Worm (Caenorhabditis elegans) whole organism, L4 larva: ENCODE results near the gene hum-5.

Source experiments
- F37D6.2 ChIP-seq: sonication (generic microtip); optimal IDR thresholded peaks from 2 replicates; lab custom pipeline; 2016; ENCODE audit warnings: mild to moderate bottlenecking, missing genetic modification characterization, missing compliant biosample characterization
- F44E2.7 ChIP-seq: fragments of 200-800 bp; sonication (Bioruptor generic); IDR thresholded peaks from 2 replicates; pipeline ENCODE4 v2.1.2; 2022; ENCODE audit warnings: missing genetic modification characterization, missing compliant biosample characterization
- R02D3.7 ChIP-seq: fragments of 150-350 bp; sonication (generic microtip); optimal IDR thresholded peaks from 3 replicates; lab custom pipeline; 2014; ENCODE audit warnings: missing biosample characterization, missing genetic modification characterization
- ZK337.2 ChIP-seq: fragments of 200-800 bp; sonication (Bioruptor generic); IDR thresholded peaks from 2 replicates; pipeline ENCODE4 v1.3.6; 2022; ENCODE audit warnings: missing genetic modification reagents, missing genetic modification characterization, missing compliant biosample characterization
- ZK546.5 ChIP-seq, 2 experiments: sonication (generic microtip); optimal IDR thresholded peaks; 2 replicates each; lab custom pipeline; 2017; ENCODE audit warnings: missing biosample characterization in 2 of 2, missing genetic modification characterization in 2 of 2
- aha-1 ChIP-seq: fragments of 150-350 bp; peaks from one replicate; lab custom pipeline; 2014; ENCODE audit warnings: missing biosample characterization, missing genetic modification characterization
- ama-1 ChIP-seq: fragments of 150-350 bp; optimal IDR thresholded peaks from 2 replicates; lab custom pipeline; 2014; ENCODE audit warnings: inconsistent platforms, mixed read lengths
- ceh-20 ChIP-seq: fragments of 200-800 bp; sonication (Bioruptor generic); IDR thresholded peaks from 2 replicates; pipeline ENCODE4 v1.3.6; 2022; ENCODE audit warnings: missing genetic modification reagents, missing genetic modification characterization, missing compliant biosample characterization
- ceh-28 ChIP-seq: fragments of 150-350 bp; optimal IDR thresholded peaks from 2 replicates; lab custom pipeline; 2014; ENCODE audit warnings: missing biosample characterization, missing genetic modification reagents, missing genetic modification characterization
- ceh-44 ChIP-seq: fragments of 200-800 bp; sonication (Bioruptor generic); IDR thresholded peaks from 2 replicates; pipeline ENCODE4 v1.3.6; 2022; ENCODE audit warnings: missing genetic modification reagents, missing genetic modification characterization, missing compliant biosample characterization
- ceh-62 ChIP-seq: sonication (generic microtip); optimal IDR thresholded peaks from 2 replicates; lab custom pipeline; 2017; ENCODE audit warnings: missing biosample characterization, missing genetic modification characterization
- ces-1 ChIP-seq: fragments of 150-350 bp; sonication (generic microtip); optimal IDR thresholded peaks from 4 replicates; lab custom pipeline; 2014; ENCODE audit warnings: missing biosample characterization, missing genetic modification reagents, missing genetic modification characterization
- ctbp-1 ChIP-seq: fragments of 200-800 bp; sonication (Bioruptor generic); IDR thresholded peaks from 2 replicates; pipeline ENCODE4 v1.3.6; 2022; ENCODE audit warnings: missing genetic modification reagents, missing genetic modification characterization, missing compliant biosample characterization
- daf-12 ChIP-seq: fragments of 150-350 bp; optimal IDR thresholded peaks from 2 replicates; lab custom pipeline; 2014; ENCODE audit warnings: missing biosample characterization, missing genetic modification reagents, missing genetic modification characterization
- daf-16 ChIP-seq, 3 experiments: sonication (generic microtip); optimal IDR thresholded peaks; 2 replicates each; lab custom pipeline; 2016 to 2017; ENCODE audit warnings: missing genetic modification characterization in 3 of 3, missing genetic modification reagents in 3 of 3, mild to moderate bottlenecking in 2 of 3, missing compliant biosample characterization in 2 of 3, missing biosample characterization in 1 of 3, moderate library complexity in 1 of 3
- daf-8 ChIP-seq: fragments of 200-800 bp; sonication (Bioruptor generic); IDR thresholded peaks from 2 replicates; pipeline ENCODE4 v1.3.6; 2022; ENCODE audit warnings: missing genetic modification characterization, missing compliant biosample characterization
- dve-1 ChIP-seq: sonication (generic microtip); optimal IDR thresholded peaks from 2 replicates; lab custom pipeline; 2017; ENCODE audit warnings: antibody characterized with exemption, mild to moderate bottlenecking, missing genetic modification characterization, missing compliant biosample characterization; ENCODE audit not compliant: insufficient read depth
- fkh-10 ChIP-seq: fragments of 150-350 bp; optimal IDR thresholded peaks from 2 replicates; lab custom pipeline; 2014; ENCODE audit warnings: missing biosample characterization, missing genetic modification reagents, missing genetic modification characterization
- hif-1 ChIP-seq, 2 experiments: sonication (generic microtip); optimal IDR thresholded peaks; 2 replicates each; lab custom pipeline; 2016 to 2017; ENCODE audit warnings: missing compliant biosample characterization in 2 of 2, missing genetic modification characterization in 2 of 2, missing genetic modification reagents in 2 of 2, missing genotype in 2 of 2, mild to moderate bottlenecking in 1 of 2
- hmg-1.1 ChIP-seq: fragments of 200-800 bp; sonication (Bioruptor generic); IDR thresholded peaks from 2 replicates; pipeline ENCODE4 v1.3.6; 2022; ENCODE audit warnings: missing genetic modification reagents, missing genetic modification characterization, missing compliant biosample characterization
- jun-1 ChIP-seq: fragments of 150-350 bp; optimal IDR thresholded peaks from 2 replicates; lab custom pipeline; 2014; ENCODE audit warnings: missing biosample characterization, missing genetic modification reagents, missing genetic modification characterization
- lim-7 ChIP-seq: fragments of 200-800 bp; sonication (Bioruptor generic); IDR thresholded peaks from 2 replicates; pipeline ENCODE4 v1.3.6; 2022; ENCODE audit warnings: missing genetic modification characterization, missing compliant biosample characterization
- lin-13 ChIP-seq: fragments of 150-350 bp; optimal IDR thresholded peaks from 2 replicates; lab custom pipeline; 2014; ENCODE audit warnings: missing biosample characterization, missing genetic modification reagents, missing genetic modification characterization
- lin-15B ChIP-seq: fragments of 150-350 bp; sonication (generic microtip); optimal IDR thresholded peaks from 3 replicates; lab custom pipeline; 2014; ENCODE audit warnings: missing biosample characterization, missing genetic modification characterization
- lin-39 ChIP-seq: fragments of 150-350 bp; optimal IDR thresholded peaks from 2 replicates; lab custom pipeline; 2014; ENCODE audit warnings: missing biosample characterization, missing genetic modification reagents, missing genetic modification characterization
- lir-3 ChIP-seq: sonication (generic microtip); optimal IDR thresholded peaks from 2 replicates; lab custom pipeline; 2016; ENCODE audit warnings: mild to moderate bottlenecking, missing genetic modification characterization, missing compliant biosample characterization
- madf-9 ChIP-seq: fragments of 200-800 bp; sonication (Bioruptor generic); conservative IDR thresholded peaks from 2 replicates; pipeline ENCODE4 v1.3.6; 2022; ENCODE audit warnings: missing genetic modification reagents, missing genetic modification characterization, missing compliant biosample characterization
- mes-2 ChIP-seq: sonication (generic microtip); optimal IDR thresholded peaks from 2 replicates; lab custom pipeline; 2016; ENCODE audit warnings: missing genotype, mild to moderate bottlenecking, missing genetic modification characterization, missing compliant biosample characterization; ENCODE audit not compliant: poor library complexity, severe bottlenecking
- mxl-2 ChIP-seq: fragments of 200-800 bp; sonication (Bioruptor generic); conservative IDR thresholded peaks from 2 replicates; pipeline ENCODE4 v1.3.6; 2022; ENCODE audit warnings: missing genetic modification reagents, missing genetic modification characterization, missing compliant biosample characterization
- mxl-3 ChIP-seq: fragments of 200-800 bp; sonication (Bioruptor generic); optimal IDR thresholded peaks from 2 replicates; lab custom pipeline; 2018; ENCODE audit warnings: mild to moderate bottlenecking, missing genetic modification characterization, missing compliant biosample characterization
- nhr-10 ChIP-seq: fragments of 150-350 bp; optimal IDR thresholded peaks from 2 replicates; lab custom pipeline; 2014; ENCODE audit warnings: missing biosample characterization, missing genetic modification characterization
- nhr-11 ChIP-seq: fragments of 150-350 bp; optimal IDR thresholded peaks from 2 replicates; lab custom pipeline; 2014; ENCODE audit warnings: missing biosample characterization, missing genetic modification characterization
- nhr-25 ChIP-seq: sonication (generic microtip); optimal IDR thresholded peaks from 2 replicates; lab custom pipeline; 2017; ENCODE audit warnings: missing genetic modification characterization, mild to moderate bottlenecking, missing compliant biosample characterization, antibody characterized with exemption, moderate library complexity, borderline replicate concordance; ENCODE audit not compliant: insufficient read depth
- nhr-42 ChIP-seq: fragments of 200-800 bp; sonication (Bioruptor generic); IDR thresholded peaks from 2 replicates; pipeline ENCODE4 v1.3.6; 2022; ENCODE audit warnings: missing genetic modification characterization, missing compliant biosample characterization
- nhr-48 ChIP-seq: sonication (generic microtip); optimal IDR thresholded peaks from 2 replicates; lab custom pipeline; 2016; ENCODE audit warnings: mild to moderate bottlenecking, missing genetic modification characterization, missing compliant biosample characterization
- nhr-6 ChIP-seq: fragments of 150-350 bp; optimal IDR thresholded peaks from 2 replicates; lab custom pipeline; 2014; ENCODE audit warnings: missing biosample characterization, missing genetic modification characterization
- pha-4 ChIP-seq, 2 experiments: fragments of 150-350 bp in 1 of 2; fragments of 200-800 bp in 1 of 2; sonication (Bioruptor generic) in 1 of 2; IDR thresholded peaks in 1 of 2; optimal IDR thresholded peaks in 1 of 2; 2 replicates each; pipeline versions ENCODE4 v1.3.6 to Lab custom; 2014 to 2022; ENCODE audit warnings: missing genetic modification characterization in 2 of 2, missing genetic modification reagents in 2 of 2, missing biosample characterization in 1 of 2, missing compliant biosample characterization in 1 of 2
- php-3 ChIP-seq: fragments of 200-800 bp; sonication (Bioruptor generic); IDR thresholded peaks from 2 replicates; pipeline ENCODE4 v1.3.6; 2022; ENCODE audit warnings: missing genetic modification reagents, missing genetic modification characterization, missing compliant biosample characterization
- pqm-1 ChIP-seq: sonication (generic microtip); optimal IDR thresholded peaks from 2 replicates; lab custom pipeline; 2017; ENCODE audit warnings: missing biosample characterization, missing genetic modification characterization
- sdz-12 ChIP-seq: fragments of 200-800 bp; sonication (Bioruptor generic); optimal IDR thresholded peaks from 2 replicates; lab custom pipeline; 2018; ENCODE audit warnings: mild to moderate bottlenecking, missing genetic modification characterization, missing compliant biosample characterization
- skn-1 ChIP-seq: fragments of 150-350 bp; optimal IDR thresholded peaks from 2 replicates; lab custom pipeline; 2014; ENCODE audit warnings: missing biosample characterization, missing genetic modification characterization
- snpc-1.2 ChIP-seq: fragments of 200-800 bp; sonication (Bioruptor generic); IDR thresholded peaks from 2 replicates; pipeline ENCODE4 v1.3.6; 2022; ENCODE audit warnings: missing genetic modification reagents, missing genetic modification characterization, missing compliant biosample characterization
- snpc-4 ChIP-seq: fragments of 150-350 bp; optimal IDR thresholded peaks from 2 replicates; lab custom pipeline; 2014; ENCODE audit warnings: missing biosample characterization, missing genetic modification characterization
- tag-97 ChIP-seq: fragments of 200-800 bp; sonication (Bioruptor generic); IDR thresholded peaks from 2 replicates; pipeline ENCODE4 v1.3.6; 2022; ENCODE audit warnings: missing genetic modification characterization, missing compliant biosample characterization
- tra-1 ChIP-seq: fragments of 200-800 bp; sonication (Bioruptor generic); IDR thresholded peaks from 2 replicates; pipeline ENCODE4 v1.3.6; 2022; ENCODE audit warnings: missing genetic modification reagents, missing genetic modification characterization, missing compliant biosample characterization
- unc-130 ChIP-seq: sonication (generic microtip); optimal IDR thresholded peaks from 2 replicates; lab custom pipeline; 2016; ENCODE audit warnings: missing genetic modification reagents, missing genetic modification characterization, missing compliant biosample characterization
- unc-39 ChIP-seq: sonication (generic microtip); optimal IDR thresholded peaks from 2 replicates; lab custom pipeline; 2017; ENCODE audit warnings: missing biosample characterization, missing genetic modification characterization
- vab-7 ChIP-seq: fragments of 200-800 bp; sonication (Bioruptor generic); IDR thresholded peaks from 2 replicates; pipeline ENCODE4 v1.3.6; 2022; ENCODE audit warnings: missing genetic modification reagents, missing genetic modification characterization, missing compliant biosample characterization
- zfp-2 ChIP-seq: sonication (generic microtip); optimal IDR thresholded peaks from 2 replicates; lab custom pipeline; 2016; ENCODE audit warnings: mild to moderate bottlenecking, missing genetic modification characterization, missing compliant biosample characterization
- ztf-11 ChIP-seq: fragments of 150-350 bp; optimal IDR thresholded peaks from 2 replicates; lab custom pipeline; 2014; ENCODE audit warnings: missing biosample characterization, missing genetic modification characterization

The hum-5 gene

ce11 chrIII:4015382-4015986, 21.2 kb downstream of the hum-5 start (continued):
- TF ChIP-seq sdz-12 = no peak
- TF ChIP-seq lin-13 (GFP tag; lab: Kevin White, UChicago) = no peak
- peak; percentile 96 for TF ChIP-seq aha-1 (tag; lab: Kevin White, UChicago)
- TF ChIP-seq mxl-2 (GFP tag; lab: Robert Waterston, UW) = no peak
- no peak for TF ChIP-seq nhr-42
- no peak for TF ChIP-seq fkh-10
- no peak for TF ChIP-seq nhr-11 (tag; lab: Kevin White, UChicago)
- TF ChIP-seq unc-130 (GFP tag; lab: Kevin White, UChicago) = peak; percentile 76
- no peak for TF ChIP-seq unc-39 (tag; lab: Kevin White, UChicago)
- no peak for TF ChIP-seq hif-1 (tag; optimal IDR thresholded peaks at IDR 0.05; lab: Kevin White, UChicago)
- TF ChIP-seq R02D3.7 (tag; lab: Kevin White, UChicago) = peak; percentile 12
- no peak for TF ChIP-seq lim-7 (GFP tag; lab: Robert Waterston, UW)
- TF ChIP-seq F44E2.7 (GFP tag; lab: Robert Waterston, UW) = no peak
- TF ChIP-seq tag-97 (GFP tag; lab: Robert Waterston, UW) = no peak
- peak; percentile 67 for TF ChIP-seq snpc-1.2 (GFP tag; lab: Robert Waterston, UW)
- TF ChIP-seq ceh-28 (tag; lab: Kevin White, UChicago) = no peak
- TF ChIP-seq pqm-1 = no peak
- TF ChIP-seq nhr-10 (tag; lab: Kevin White, UChicago) = no peak
- TF ChIP-seq ZK546.5 (tag; optimal IDR thresholded peaks at IDR 0.05; lab: Kevin White, UChicago) = peak in 1 of 2 experiments; percentile 15
- peak; percentile 27; the same call in 1 of the 2 replicates for TF ChIP-seq pha-4 (GFP tag; IDR thresholded peaks at IDR 0.05; lab: Robert Waterston, UW)
- TF ChIP-seq pha-4 (tag; optimal IDR thresholded peaks at IDR 0.05; lab: Kevin White, UChicago) = no peak
- TF ChIP-seq mes-2 (tag; lab: Kevin White, UChicago) = peak; percentile 17
- TF ChIP-seq nhr-48 (tag; lab: Kevin White, UChicago) = no peak
- no peak for TF ChIP-seq daf-16 (GFP tag; optimal IDR thresholded peaks at IDR 0.05; lab: Kevin White, UChicago)
- TF ChIP-seq daf-16 (tag; optimal IDR thresholded peaks at IDR 0.05; lab: Kevin White, UChicago) = peak; percentile 2
- no peak for TF ChIP-seq skn-1 (tag; lab: Kevin White, UChicago)
- TF ChIP-seq mxl-3 (GFP tag; lab: Kevin White, UChicago) = no peak
- no peak for TF ChIP-seq daf-12 (tag; lab: Kevin White, UChicago)
- TF ChIP-seq daf-8 (GFP tag; lab: Robert Waterston, UW) = no peak
- TF ChIP-seq lin-15B = no peak
- no peak for TF ChIP-seq ces-1 (GFP tag; lab: Kevin White, UChicago)
- no peak for TF ChIP-seq ceh-20 (GFP tag; lab: Robert Waterston, UW)
- TF ChIP-seq ceh-44 (GFP tag; lab: Robert Waterston, UW) = no peak
- 0 out of 2 replicates have a peak, but pooled peaks have one; percentile 15 for TF ChIP-seq ctbp-1 (GFP tag; lab: Robert Waterston, UW)
- TF ChIP-seq ZK337.2 (GFP tag; lab: Robert Waterston, UW) = no peak
- TF ChIP-seq php-3 (GFP tag; lab: Robert Waterston, UW) = no peak
- TF ChIP-seq ceh-62 (tag; lab: Kevin White, UChicago) = no peak
- no peak for TF ChIP-seq zfp-2
- no peak for TF ChIP-seq vab-7
- no peak for TF ChIP-seq F37D6.2
- TF ChIP-seq ama-1 (lab: Kevin White, UChicago) = peak; percentile 92
- no peak for TF ChIP-seq lin-39 (tag; lab: Kevin White, UChicago)
- no peak for TF ChIP-seq madf-9 (GFP tag; lab: Robert Waterston, UW)
- peak; percentile 53 for TF ChIP-seq hmg-1.1 (GFP tag; lab: Robert Waterston, UW)
- no peak for TF ChIP-seq snpc-4
- no peak for TF ChIP-seq nhr-6
- no peak for TF ChIP-seq dve-1
- TF ChIP-seq tra-1 = no peak
- peak; percentile 19 for TF ChIP-seq jun-1
- no peak for TF ChIP-seq nhr-25 (tag; lab: Kevin White, UChicago)
- no peak for TF ChIP-seq ztf-11 (tag; lab: Kevin White, UChicago)
- TF ChIP-seq lir-3 (tag; lab: Kevin White, UChicago) = no peak
